Fruit fly (Drosophila melanogaster): Measurements from ENCODE around the gene bbx.

The bbx gene

DNA sequence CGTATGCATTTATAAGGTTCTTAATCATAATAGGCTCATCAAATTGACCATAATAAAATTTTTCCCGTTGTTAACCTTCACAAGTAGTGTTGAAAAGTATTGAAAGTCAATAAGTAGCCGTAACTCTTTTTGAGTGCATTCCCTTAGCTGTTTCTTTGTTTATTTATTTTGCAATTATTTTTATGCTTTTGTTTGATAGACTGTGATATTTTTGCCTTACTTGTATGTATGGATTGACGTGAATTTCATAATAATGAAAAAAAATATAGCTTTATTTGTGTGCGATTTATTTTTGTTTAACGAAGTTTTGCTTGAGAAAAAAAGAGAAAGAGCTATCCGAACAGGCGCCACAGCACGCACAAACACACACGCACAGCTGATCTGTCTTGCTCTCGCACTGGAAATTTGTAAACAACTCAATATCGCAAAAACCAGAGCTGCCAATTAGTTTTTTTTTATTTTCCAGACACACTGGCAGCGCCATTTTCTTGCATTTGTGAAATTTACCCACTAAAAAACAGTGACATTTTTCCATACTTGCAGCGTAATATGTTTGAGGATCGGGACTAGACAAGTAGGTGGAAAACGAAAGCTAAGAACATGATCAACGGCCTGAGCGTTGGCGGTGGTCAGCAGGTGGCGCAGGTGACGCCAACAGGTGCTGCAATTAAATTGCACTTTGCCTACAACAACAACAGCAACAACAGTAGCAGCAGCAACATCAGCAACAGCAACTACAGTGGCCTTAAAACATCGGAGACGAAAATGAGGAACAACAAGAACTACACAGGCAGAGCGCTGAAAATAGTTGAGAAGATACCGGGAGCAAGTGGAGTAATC lies 6.5 kb downstream of the bbx start:
- peak; percentile 54 for TF ChIP-seq sens (GFP tag)
- no peak for TF ChIP-seq sob (GFP tag; IDR thresholded peaks at IDR 0.05)
- TF ChIP-seq mam (GFP tag; optimal IDR thresholded peaks at IDR 0.05) = no peak
- TF ChIP-seq da (GFP tag; optimal IDR thresholded peaks at IDR 0.05) = no peak
- TF ChIP-seq CG7745 (tag; optimal IDR thresholded peaks at IDR 0.05) = no peak
- no peak for TF ChIP-seq kni (GFP tag; optimal IDR thresholded peaks at IDR 0.05)
- TF ChIP-seq CG14014 (GFP tag; IDR thresholded peaks at IDR 0.05) = no peak
- no peak for TF ChIP-seq CG6689 (GFP tag; IDR thresholded peaks at IDR 0.05)
- no peak for TF ChIP-seq bab2 (GFP tag; optimal IDR thresholded peaks at IDR 0.05)
- peak; percentile 71 for TF ChIP-seq Med (GFP tag)
- TF ChIP-seq CG17829 (tag; optimal IDR thresholded peaks at IDR 0.05) = peak; percentile 20
- peak; percentile 1 for TF ChIP-seq exex (tag; optimal IDR thresholded peaks at IDR 0.05)
- no peak for TF ChIP-seq Dref (GFP tag; IDR thresholded peaks at IDR 0.05)
- TF ChIP-seq cg (GFP tag; optimal IDR thresholded peaks at IDR 0.05) = peak; percentile 59
- TF ChIP-seq CG10274 (GFP tag; optimal IDR thresholded peaks at IDR 0.05) = no peak
- no peak for TF ChIP-seq danr (GFP tag; IDR thresholded peaks at IDR 0.05)
- TF ChIP-seq CG13287 (GFP tag; IDR thresholded peaks at IDR 0.05; ENCODE audit: partially characterized antibody) = peak; percentile 18; the same call in 1 of the 2 replicates
- no peak for TF ChIP-seq CG34422 (GFP tag; IDR thresholded peaks at IDR 0.05)
- no peak for TF ChIP-seq shn (GFP tag; optimal IDR thresholded peaks at IDR 0.05)
- TF ChIP-seq CG7987 (GFP tag; optimal IDR thresholded peaks at IDR 0.05) = no peak
- TF ChIP-seq tup (GFP tag; optimal IDR thresholded peaks at IDR 0.05) = no peak
- peak; percentile 16; the same call in 1 of the 2 replicates for TF ChIP-seq MBD-R2 (GFP tag; IDR thresholded peaks at IDR 0.05)
- peak; percentile 7 for TF ChIP-seq CG2120 (GFP tag; optimal IDR thresholded peaks at IDR 0.05)
- TF ChIP-seq CG10959 (GFP tag; IDR thresholded peaks at IDR 0.05) = no peak
- peak; percentile 62 for TF ChIP-seq nom (GFP tag; optimal IDR thresholded peaks at IDR 0.05)
- TF ChIP-seq CG3995 (GFP tag; optimal IDR thresholded peaks at IDR 0.05) = peak; percentile 81
- no peak for TF ChIP-seq NfI (GFP tag; optimal IDR thresholded peaks at IDR 0.05)
- peak; percentile 64 for TF ChIP-seq CG10267 (tag; optimal IDR thresholded peaks at IDR 0.05)
- TF ChIP-seq ab (GFP tag; optimal IDR thresholded peaks at IDR 0.05) = no peak
- TF ChIP-seq sd (tag; optimal IDR thresholded peaks at IDR 0.05) = peak; percentile 44
- TF ChIP-seq eve (GFP tag; optimal IDR thresholded peaks at IDR 0.05) = peak in 1 of 2 experiments; percentile 81
- TF ChIP-seq ftz-f1 (GFP tag; optimal IDR thresholded peaks at IDR 0.05) = peak; percentile 30
- TF ChIP-seq tgo (GFP tag; IDR thresholded peaks at IDR 0.05) = no peak
- no peak for TF ChIP-seq ase (GFP tag; IDR thresholded peaks at IDR 0.05)
- TF ChIP-seq rib (GFP tag; IDR thresholded peaks at IDR 0.05) = no peak
- TF ChIP-seq Hmx (GFP tag; optimal IDR thresholded peaks at IDR 0.05) = no peak
- TF ChIP-seq trem (tag; optimal IDR thresholded peaks at IDR 0.05) = peak; percentile 31
- TF ChIP-seq CG5953 (GFP tag; IDR thresholded peaks at IDR 0.05) = no peak
- no peak for TF ChIP-seq CG17359 (tag; optimal IDR thresholded peaks at IDR 0.05)
- TF ChIP-seq CG6854 (GFP tag; optimal IDR thresholded peaks at IDR 0.05) = no peak
- no peak for TF ChIP-seq lmd (GFP tag; IDR thresholded peaks at IDR 0.05)
- no peak for TF ChIP-seq CG32767 (GFP tag; IDR thresholded peaks at IDR 0.05)
- peak; percentile 76; the same call in 1 of the 4 replicates for TF ChIP-seq chinmo (GFP tag; IDR thresholded peaks at IDR 0.05; ENCODE audit: partially characterized antibody)
- no peak for TF ChIP-seq twi (tag; optimal IDR thresholded peaks at IDR 0.05)
- TF ChIP-seq BEAF-32 (GFP tag; optimal IDR thresholded peaks at IDR 0.05) = peak; percentile 30
- TF ChIP-seq Dip2 (GFP tag; IDR thresholded peaks at IDR 0.05) = no peak
- no peak for TF ChIP-seq HLH3B (GFP tag; IDR thresholded peaks at IDR 0.05)
- TF ChIP-seq CG15269 (tag; optimal IDR thresholded peaks at IDR 0.05) = no peak
- TF ChIP-seq CG4707 (GFP tag; optimal IDR thresholded peaks at IDR 0.05) = no peak
- TF ChIP-seq az2 (GFP tag; optimal IDR thresholded peaks at IDR 0.05) = no peak

Measured in whole organism, embryonic.